Worm (Caenorhabditis elegans) whole organism, young adult: ENCODE measurements around the gene E02C12.19.

Source experiments
- B0261.1 ChIP-seq: sonication (generic microtip); optimal IDR thresholded peaks from 2 replicates; lab custom pipeline; 2016; ENCODE audit warnings: mild to moderate bottlenecking, missing genetic modification characterization, moderate library complexity, missing compliant biosample characterization
- C06A6.2 ChIP-seq: fragments of 200-800 bp; sonication (Bioruptor generic); conservative IDR thresholded peaks from 2 replicates; pipeline ENCODE4 v1.3.6; 2022; ENCODE audit warnings: missing genetic modification characterization, missing compliant biosample characterization
- F10E7.11 ChIP-seq: sonication (generic microtip); optimal IDR thresholded peaks from 2 replicates; lab custom pipeline; 2017; ENCODE audit warnings: mild to moderate bottlenecking, missing genetic modification characterization, moderate library complexity, missing compliant biosample characterization
- F33H1.4 ChIP-seq: fragments of 200-800 bp; sonication (Bioruptor generic); IDR thresholded peaks from 2 replicates; pipeline ENCODE4 v1.3.6; 2022; ENCODE audit warnings: missing genetic modification reagents, missing genetic modification characterization, missing compliant biosample characterization
- F49E8.2 ChIP-seq: sonication (generic microtip); optimal IDR thresholded peaks from 3 replicates; lab custom pipeline; 2017; ENCODE audit warnings: missing genetic modification characterization, mild to moderate bottlenecking, missing compliant biosample characterization, antibody characterized with exemption, moderate library complexity; ENCODE audit not compliant: insufficient read depth
- F52B5.7 ChIP-seq: sonication (generic microtip); optimal IDR thresholded peaks from 2 replicates; lab custom pipeline; 2016; ENCODE audit warnings: mild to moderate bottlenecking, missing genetic modification characterization, missing compliant biosample characterization
- Y53F4B.3 ChIP-seq: fragments of 200-800 bp; sonication (Bioruptor generic); IDR thresholded peaks from 2 replicates; pipeline ENCODE4 v1.3.6; 2022; ENCODE audit warnings: missing genetic modification reagents, missing genetic modification characterization, missing compliant biosample characterization
- Y95B8A.8 ChIP-seq: fragments of 200-800 bp; sonication (Bioruptor generic); IDR thresholded peaks from 2 replicates; pipeline ENCODE4 v1.3.6; 2022; ENCODE audit warnings: missing genetic modification reagents, missing genetic modification characterization, missing compliant biosample characterization
- ZK185.1 ChIP-seq: sonication (generic microtip); optimal IDR thresholded peaks from 2 replicates; lab custom pipeline; 2016; ENCODE audit warnings: mild to moderate bottlenecking, missing genetic modification characterization, missing compliant biosample characterization; ENCODE audit not compliant: poor library complexity, severe bottlenecking
- aptf-2 ChIP-seq: fragments of 200-800 bp; sonication (Bioruptor generic); conservative IDR thresholded peaks from 2 replicates; pipeline ENCODE4 v1.3.6; 2022; ENCODE audit warnings: missing genetic modification reagents, missing genetic modification characterization, missing compliant biosample characterization
- aptf-3 ChIP-seq: fragments of 200-800 bp; sonication (Bioruptor generic); IDR thresholded peaks from 2 replicates; pipeline ENCODE4 v1.3.6; 2022; ENCODE audit warnings: missing genetic modification characterization, missing compliant biosample characterization
- atf-7 ChIP-seq: sonication (generic microtip); optimal IDR thresholded peaks from 2 replicates; lab custom pipeline; 2017; ENCODE audit warnings: mild to moderate bottlenecking, missing genetic modification characterization, missing compliant biosample characterization
- attf-5 ChIP-seq: fragments of 200-800 bp; sonication (Bioruptor generic); optimal IDR thresholded peaks from 2 replicates; lab custom pipeline; 2018; ENCODE audit warnings: mild to moderate bottlenecking, missing genetic modification characterization, missing compliant biosample characterization
- bed-2 ChIP-seq: fragments of 200-800 bp; sonication (Bioruptor generic); IDR thresholded peaks from 2 replicates; pipeline ENCODE4 v1.3.6; 2022; ENCODE audit warnings: missing genetic modification reagents, missing genetic modification characterization, missing compliant biosample characterization
- ceh-40 ChIP-seq: fragments of 200-800 bp; sonication (Bioruptor generic); IDR thresholded peaks from 2 replicates; pipeline ENCODE4 v1.3.6; 2022; ENCODE audit warnings: missing genetic modification characterization, missing compliant biosample characterization
- ceh-58 ChIP-seq: fragments of 200-800 bp; sonication (Bioruptor generic); IDR thresholded peaks from 2 replicates; pipeline ENCODE4 v1.3.6; 2022; ENCODE audit warnings: missing genetic modification characterization, missing compliant biosample characterization
- dox-1 ChIP-seq: fragments of 200-800 bp; sonication (Bioruptor generic); IDR thresholded peaks from 2 replicates; pipeline ENCODE4 v1.3.6; 2022; ENCODE audit warnings: missing genetic modification reagents, missing genetic modification characterization, missing compliant biosample characterization
- ekl-4 ChIP-seq: fragments of 200-800 bp; sonication (Bioruptor generic); IDR thresholded peaks from 2 replicates; pipeline ENCODE4 v1.3.6; 2022; ENCODE audit warnings: missing genetic modification reagents, missing genetic modification characterization, missing compliant biosample characterization
- fkh-3 ChIP-seq: sonication (generic microtip); optimal IDR thresholded peaks from 2 replicates; lab custom pipeline; 2016; ENCODE audit warnings: mild to moderate bottlenecking, missing genetic modification characterization, missing compliant biosample characterization
- gei-17 ChIP-seq: fragments of 200-800 bp; sonication (Bioruptor generic); optimal IDR thresholded peaks from 2 replicates; lab custom pipeline; 2018; ENCODE audit warnings: mild to moderate bottlenecking, missing genetic modification characterization, missing compliant biosample characterization
- him-1 ChIP-seq: sonication (generic microtip); optimal IDR thresholded peaks from 2 replicates; lab custom pipeline; 2016; ENCODE audit warnings: missing genotype, missing genetic modification reagents, missing genetic modification characterization, missing compliant biosample characterization
- hlh-26 ChIP-seq: fragments of 200-800 bp; sonication (Bioruptor generic); conservative IDR thresholded peaks from 2 replicates; pipeline ENCODE4 v1.3.6; 2022; ENCODE audit warnings: missing genetic modification reagents, missing genetic modification characterization, missing compliant biosample characterization
- lag-1 ChIP-seq: fragments of 200-800 bp; sonication (Bioruptor generic); IDR thresholded peaks from 2 replicates; pipeline ENCODE4 v1.3.6; 2022; ENCODE audit warnings: missing genetic modification reagents, missing genetic modification characterization, missing compliant biosample characterization
- lin-35 ChIP-seq, 3 experiments: fragments of 150-350 bp in 2 of 3; sonication (generic microtip) in 1 of 3; optimal IDR thresholded peaks; 2 replicates each; lab custom pipeline; 2014 to 2018; ENCODE audit warnings: missing biosample characterization in 3 of 3, missing genetic modification characterization in 3 of 3, missing genetic modification reagents in 3 of 3
- lin-40 ChIP-seq: sonication (generic microtip); optimal IDR thresholded peaks from 2 replicates; lab custom pipeline; 2016; ENCODE audit warnings: missing genetic modification characterization, mild to moderate bottlenecking, missing compliant biosample characterization, missing genotype, missing genetic modification reagents
- lin-54 ChIP-seq: fragments of 200-800 bp; sonication (Bioruptor generic); optimal IDR thresholded peaks from 2 replicates; lab custom pipeline; 2018; ENCODE audit warnings: mild to moderate bottlenecking, missing genetic modification characterization, missing compliant biosample characterization
- mel-28 ChIP-seq: sonication (generic microtip); optimal IDR thresholded peaks from 2 replicates; lab custom pipeline; 2016; ENCODE audit warnings: borderline replicate concordance, mild to moderate bottlenecking, missing genetic modification characterization, missing compliant biosample characterization
- nfya-1 ChIP-seq: sonication (generic microtip); optimal IDR thresholded peaks from 2 replicates; lab custom pipeline; 2017; ENCODE audit warnings: antibody characterized with exemption, missing compliant biosample characterization, missing genetic modification characterization, borderline replicate concordance; ENCODE audit not compliant: insufficient read depth
- nhr-120 ChIP-seq: fragments of 200-800 bp; sonication (Bioruptor generic); IDR thresholded peaks from 2 replicates; pipeline ENCODE4 v1.3.6; 2022; ENCODE audit warnings: missing genetic modification characterization, missing compliant biosample characterization
- nhr-80 ChIP-seq: sonication (generic microtip); optimal IDR thresholded peaks from 2 replicates; lab custom pipeline; 2016; ENCODE audit warnings: missing genetic modification characterization, missing compliant biosample characterization
- rec-8 ChIP-seq, 2 experiments: sonication (generic microtip); optimal IDR thresholded peaks; 2 replicates each; lab custom pipeline; 2016; ENCODE audit warnings: mild to moderate bottlenecking in 2 of 2, missing genetic modification characterization in 2 of 2, missing genetic modification reagents in 2 of 2, missing genotype in 2 of 2, missing biosample characterization in 1 of 2, missing compliant biosample characterization in 1 of 2, moderate library complexity in 1 of 2
- sdz-38 ChIP-seq: sonication (generic microtip); optimal IDR thresholded peaks from 2 replicates; lab custom pipeline; 2016; ENCODE audit warnings: missing genotype, missing genetic modification characterization, missing compliant biosample characterization
- snpc-3.4 ChIP-seq: sonication (generic microtip); optimal IDR thresholded peaks from 2 replicates; lab custom pipeline; 2017; ENCODE audit warnings: missing genetic modification characterization, mild to moderate bottlenecking, missing compliant biosample characterization, antibody characterized with exemption, moderate library complexity, missing genotype, missing genetic modification reagents
- tbx-9 ChIP-seq: sonication (generic microtip); optimal IDR thresholded peaks from 2 replicates; lab custom pipeline; 2016; ENCODE audit warnings: borderline replicate concordance, missing genetic modification characterization, inconsistent platforms, missing compliant biosample characterization
- zim-3 ChIP-seq: sonication (generic microtip); optimal IDR thresholded peaks from 2 replicates; lab custom pipeline; 2017; ENCODE audit warnings: mild to moderate bottlenecking, missing genetic modification characterization, moderate library complexity, missing compliant biosample characterization
- ztf-26 ChIP-seq: sonication (generic microtip); optimal IDR thresholded peaks from 2 replicates; lab custom pipeline; 2017; ENCODE audit warnings: missing genetic modification characterization, missing compliant biosample characterization

E02C12.19 gene

DNA sequence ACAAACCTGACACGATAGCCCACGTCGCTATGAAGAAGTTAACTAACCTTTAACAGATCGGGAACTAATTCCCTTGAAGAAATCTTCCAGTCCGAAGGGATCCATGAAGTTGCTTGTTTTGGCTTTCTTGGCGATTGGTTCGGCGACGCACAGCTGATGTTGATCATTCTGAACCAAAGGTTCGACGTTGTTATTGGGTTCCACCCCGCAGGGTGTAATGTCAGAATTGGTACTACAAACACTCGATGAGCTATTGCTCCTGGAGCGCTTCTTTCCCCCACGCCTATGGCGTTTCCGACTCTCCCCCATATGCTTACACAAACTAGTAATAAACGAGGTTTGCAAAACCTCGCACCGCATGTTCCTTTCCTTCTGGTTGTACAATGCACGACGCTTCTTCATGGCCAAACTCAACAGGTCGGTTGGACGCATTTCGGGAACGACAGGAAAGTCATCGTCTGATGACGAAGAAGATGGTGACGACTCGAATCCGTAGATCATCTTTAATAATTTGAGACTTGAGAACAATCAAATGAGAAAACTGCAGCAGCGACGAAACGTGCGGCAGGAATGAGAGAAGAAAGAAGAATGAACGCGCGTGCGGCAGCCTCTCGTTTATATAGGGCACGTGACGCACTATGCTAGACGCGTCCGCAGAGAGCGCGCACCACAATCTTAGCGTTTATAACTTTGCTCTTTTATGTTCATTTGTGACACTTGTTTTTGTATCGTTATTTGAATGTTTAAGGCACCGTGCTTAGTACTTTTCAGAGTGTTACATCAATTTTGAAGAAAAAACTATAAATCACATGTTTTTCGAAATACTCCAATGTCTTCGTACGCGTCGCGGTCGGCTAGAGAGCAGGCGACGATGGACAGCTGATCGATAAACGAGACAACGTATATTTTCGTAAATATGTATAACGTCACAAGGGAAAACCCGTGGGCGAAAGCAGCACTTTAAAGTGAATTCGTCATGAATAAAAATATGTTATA lies 32.4 kb downstream of the E02C12.19 start, which contains the start of gene tos-1 (continued):
- TF ChIP-seq sdz-38 (tag; lab: Kevin White, UChicago) (no peak), Y53F4B.3 (peak; percentile 7; the same call in 1 of the 2 replicates), Y95B8A.8 (GFP tag; lab: Robert Waterston, UW) (peak; percentile 96), ceh-58 (GFP tag; lab: Robert Waterston, UW) (0 out of 2 replicates have a peak, but pooled peaks have one; percentile 45), lin-35 (GFP tag; optimal IDR thresholded peaks at IDR 0.05; lab: Kevin White, UChicago) (peak in 2 of 3 experiments; percentile 80 to 85), nhr-120 (GFP tag; lab: Robert Waterston, UW) (no peak), F52B5.7 (tag; lab: Kevin White, UChicago) (peak; percentile 81), F49E8.2 (tag; lab: Kevin White, UChicago) (peak; percentile 27), snpc-3.4 (tag; lab: Kevin White, UChicago) (peak; percentile 48), F10E7.11 (tag; lab: Kevin White, UChicago) (peak; percentile 56), nfya-1 (no peak), him-1 (tag; lab: Kevin White, UChicago) (no peak), ceh-40 (GFP tag; lab: Robert Waterston, UW) (no peak), fkh-3 (tag; lab: Kevin White, UChicago) (no peak), rec-8 (tag; optimal IDR thresholded peaks at IDR 0.05; lab: Kevin White, UChicago) (no peak), bed-2 (GFP tag; lab: Robert Waterston, UW) (no peak), lin-40 (peak; percentile 99), tbx-9 (no peak), aptf-3 (GFP tag; lab: Robert Waterston, UW) (no peak), F33H1.4 (GFP tag; lab: Robert Waterston, UW) (peak; percentile 62), nhr-80 (peak; percentile 94), aptf-2 (GFP tag; lab: Robert Waterston, UW) (0 out of 2 replicates have a peak, but pooled peaks have one; percentile 42), B0261.1 (tag; lab: Kevin White, UChicago) (peak; percentile 43), attf-5 (peak; percentile 95), zim-3 (peak; percentile 85), lin-54 (GFP tag; lab: Kevin White, UChicago) (peak; percentile 92), hlh-26 (GFP tag; lab: Robert Waterston, UW) (no peak), ztf-26 (peak; percentile 99), atf-7 (tag; lab: Kevin White, UChicago) (peak; percentile 99), mel-28 (tag; lab: Kevin White, UChicago) (peak; percentile 78), ekl-4 (peak; percentile 97), gei-17 (GFP tag; lab: Kevin White, UChicago) (peak; percentile 89), dox-1 (GFP tag; lab: Robert Waterston, UW) (peak; percentile 95), C06A6.2 (peak; percentile 95), lag-1 (GFP tag; lab: Robert Waterston, UW) (no peak), ZK185.1 (tag; lab: Kevin White, UChicago) (peak; percentile 89)
